1 fruit fly cellular context compared by ENCODE assay signal in the genomic region with DNA sequence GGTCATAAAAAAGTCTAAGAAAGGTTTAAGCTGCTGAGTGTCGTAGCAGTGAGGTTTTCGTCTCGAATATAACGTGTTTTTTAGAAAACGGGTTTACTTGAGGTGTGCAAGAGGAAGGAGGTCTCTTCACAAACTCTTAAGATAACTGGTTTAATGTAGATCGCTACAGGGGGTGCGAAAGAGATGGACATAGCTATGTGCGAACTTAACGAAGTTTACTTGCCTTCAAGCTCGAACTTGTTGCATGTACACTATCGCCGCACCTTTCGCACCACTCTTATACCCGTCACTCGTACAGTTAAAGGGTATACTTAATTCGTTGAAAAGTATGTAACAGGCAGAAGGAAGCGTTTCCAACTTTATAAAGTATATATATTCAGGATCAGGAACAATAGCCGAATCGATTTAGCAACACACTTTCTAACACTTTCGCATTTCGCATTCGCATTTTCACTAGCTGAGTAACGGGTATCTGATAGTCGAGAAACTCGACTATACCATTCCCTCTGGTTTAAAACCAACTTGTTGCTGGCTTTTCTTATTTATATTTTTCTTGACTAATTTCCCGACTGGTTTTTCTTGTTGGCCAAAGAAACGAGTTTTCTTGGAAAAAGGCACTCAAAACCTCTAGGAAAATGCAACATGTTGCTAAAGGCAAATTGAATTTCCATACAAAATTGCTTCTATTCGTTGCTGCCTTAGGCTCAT.
TF ChIP-seq lines count a peak whose summit lies in the region.

No protein-coding gene starts in this region.

TF ChIP-seq in whole organism, embryonic, 481 proteins besides CTCF, POLR2A, EP300 and RAD21 (continued from another document and continues in another):
- TF ChIP-seq Doc3 (GFP tag; IDR thresholded peaks at IDR 0.05; lab: Robert Waterston, UW; ENCODE audit: partially characterized antibody) (0 out of 3 replicates have a peak, but pooled peaks have one; percentile 21), CG7556 (GFP tag; optimal IDR thresholded peaks at IDR 0.05; lab: Kevin White, UChicago) (peak; percentile 76), az2 (GFP tag; optimal IDR thresholded peaks at IDR 0.05; lab: Kevin White, UChicago) (peak; percentile 84), CG10321 (GFP tag; IDR thresholded peaks at IDR 0.05; lab: Robert Waterston, UW) (peak; percentile 62), CG8924 (tag; optimal IDR thresholded peaks at IDR 0.05; lab: Kevin White, UChicago) (peak; percentile 90), zen (tag; optimal IDR thresholded peaks at IDR 0.05; lab: Kevin White, UChicago) (peak; percentile 80), CG17328 (GFP tag; IDR thresholded peaks at IDR 0.05; lab: Robert Waterston, UW) (peak; percentile 92), ewg (GFP tag; optimal IDR thresholded peaks at IDR 0.05; lab: Kevin White, UChicago) (peak; percentile 80), CG11504 (tag; optimal IDR thresholded peaks at IDR 0.05; lab: Kevin White, UChicago) (peak; percentile 93), fu2 (GFP tag; optimal IDR thresholded peaks at IDR 0.05; lab: Kevin White, UChicago) (peak; percentile 40), CG5180 (GFP tag; optimal IDR thresholded peaks at IDR 0.05; lab: Kevin White, UChicago) (peak; percentile 98), Spps (tag; optimal IDR thresholded peaks at IDR 0.05; lab: Kevin White, UChicago) (peak; percentile 76), CG9437 (GFP tag; optimal IDR thresholded peaks at IDR 0.05; lab: Kevin White, UChicago) (peak; percentile 67), CG9817 (tag; optimal IDR thresholded peaks at IDR 0.05; lab: Kevin White, UChicago) (peak; percentile 64), E2f1 (GFP tag; IDR thresholded peaks at IDR 0.05; lab: Robert Waterston, UW) (peak; percentile 88), bbx (GFP tag; IDR thresholded peaks at IDR 0.05; lab: Robert Waterston, UW; ENCODE audit: partially characterized antibody) (peak; percentile 78), chinmo (GFP tag; IDR thresholded peaks at IDR 0.05; lab: Robert Waterston, UW; ENCODE audit: partially characterized antibody) (0 out of 4 replicates have a peak, but pooled peaks have one; percentile 62), CG10565 (GFP tag; optimal IDR thresholded peaks at IDR 0.05; lab: Kevin White, UChicago) (peak; percentile 44), Vsx1 (GFP tag; optimal IDR thresholded peaks at IDR 0.05; lab: Kevin White, UChicago) (peak; percentile 66), cwo (GFP tag; optimal IDR thresholded peaks at IDR 0.05; lab: Kevin White, UChicago) (peak; percentile 53), esg (GFP tag; conservative IDR thresholded peaks at IDR 0.05; lab: Robert Waterston, UW) (peak; percentile 84), row (GFP tag; IDR thresholded peaks at IDR 0.05; lab: Robert Waterston, UW) (peak; percentile 91), zfh1 (GFP tag; IDR thresholded peaks at IDR 0.05; lab: Robert Waterston, UW) (peak; percentile 93), Taf1 (GFP tag; IDR thresholded peaks at IDR 0.05; lab: Robert Waterston, UW) (peak; percentile 21; the same call in 1 of the 2 replicates), caup (GFP tag; optimal IDR thresholded peaks at IDR 0.05; lab: Kevin White, UChicago; ENCODE audit: severe bottlenecking) (peak; percentile 50), CG4282 (GFP tag; optimal IDR thresholded peaks at IDR 0.05; lab: Kevin White, UChicago) (peak; percentile 23), ems (GFP tag; optimal IDR thresholded peaks at IDR 0.05; lab: Kevin White, UChicago) (peak; percentile 60), Oli (tag; optimal IDR thresholded peaks at IDR 0.05; lab: Kevin White, UChicago) (peak; percentile 89), seq (GFP tag; IDR thresholded peaks at IDR 0.05; lab: Robert Waterston, UW) (peak; percentile 86), lab (GFP tag; optimal IDR thresholded peaks at IDR 0.05; lab: Kevin White, UChicago) (peak; percentile 75), unpg (GFP tag; optimal IDR thresholded peaks at IDR 0.05; lab: Kevin White, UChicago) (peak; percentile 87), D19A (tag; optimal IDR thresholded peaks at IDR 0.05; lab: Kevin White, UChicago) (peak; percentile 94), CG9609 (GFP tag; optimal IDR thresholded peaks at IDR 0.05; lab: Kevin White, UChicago) (peak; percentile 84), Fer3 (tag; optimal IDR thresholded peaks at IDR 0.05; lab: Kevin White, UChicago) (peak; percentile 76), repo (GFP tag; optimal IDR thresholded peaks at IDR 0.05; lab: Kevin White, UChicago) (peak; percentile 80), tll (GFP tag; optimal IDR thresholded peaks at IDR 0.05; lab: Kevin White, UChicago) (no peak), Hmr (GFP tag; optimal IDR thresholded peaks at IDR 0.05; lab: Kevin White, UChicago) (peak; percentile 67), da (GFP tag; optimal IDR thresholded peaks at IDR 0.05; lab: Kevin White, UChicago) (no peak), Blimp-1 (GFP tag; optimal IDR thresholded peaks at IDR 0.05; lab: Kevin White, UChicago) (peak; percentile 80), CG15601 (tag; optimal IDR thresholded peaks at IDR 0.05; lab: Kevin White, UChicago) (peak; percentile 86), dmrt11E (tag; optimal IDR thresholded peaks at IDR 0.05; lab: Kevin White, UChicago) (peak; percentile 92), pb (GFP tag; optimal IDR thresholded peaks at IDR 0.05; lab: Kevin White, UChicago) (peak; percentile 11), mld (GFP tag; IDR thresholded peaks at IDR 0.05; lab: Robert Waterston, UW; ENCODE audit: partially characterized antibody) (peak; percentile 95), jumu (GFP tag; optimal IDR thresholded peaks at IDR 0.05; lab: Kevin White, UChicago) (peak; percentile 77), tup (GFP tag; optimal IDR thresholded peaks at IDR 0.05; lab: Kevin White, UChicago) (peak; percentile 69), CG15514 (GFP tag; optimal IDR thresholded peaks at IDR 0.05; lab: Kevin White, UChicago) (peak; percentile 40), CG6689 (GFP tag; IDR thresholded peaks at IDR 0.05; lab: Robert Waterston, UW) (peak; percentile 89), CG15269 (tag; optimal IDR thresholded peaks at IDR 0.05; lab: Kevin White, UChicago) (peak; percentile 83), CG11723 (GFP tag; optimal IDR thresholded peaks at IDR 0.05; lab: Kevin White, UChicago) (peak; percentile 69), crc (GFP tag; optimal IDR thresholded peaks at IDR 0.05; lab: Kevin White, UChicago) (peak; percentile 72), wor (GFP tag; IDR thresholded peaks at IDR 0.05; lab: Robert Waterston, UW) (peak; percentile 73), fd96Cb (tag; optimal IDR thresholded peaks at IDR 0.05; lab: Kevin White, UChicago) (peak; percentile 86), Meics (GFP tag; optimal IDR thresholded peaks at IDR 0.05; lab: Kevin White, UChicago) (peak; percentile 71), CG16863 (GFP tag; optimal IDR thresholded peaks at IDR 0.05; lab: Kevin White, UChicago) (peak; percentile 81), klu (GFP tag; IDR thresholded peaks at IDR 0.05; lab: Robert Waterston, UW) (peak; percentile 31; the same call in 1 of the 2 replicates), BEAF-32 (GFP tag; optimal IDR thresholded peaks at IDR 0.05; lab: Kevin White, UChicago) (no peak), Nf-YC (tag; optimal IDR thresholded peaks at IDR 0.05; lab: Kevin White, UChicago) (peak; percentile 8), ase (GFP tag; IDR thresholded peaks at IDR 0.05; lab: Robert Waterston, UW) (peak; percentile 85), Adf1 (GFP tag; IDR thresholded peaks at IDR 0.05; lab: Robert Waterston, UW) (no peak), en (GFP tag; optimal IDR thresholded peaks at IDR 0.05; lab: Kevin White, UChicago) (peak; percentile 70), Sox102F (GFP tag; optimal IDR thresholded peaks at IDR 0.05; lab: Kevin White, UChicago) (peak; percentile 88), CG16815 (GFP tag; optimal IDR thresholded peaks at IDR 0.05; lab: Kevin White, UChicago) (peak; percentile 74), slp2 (GFP tag; optimal IDR thresholded peaks at IDR 0.05; lab: Kevin White, UChicago) (peak; percentile 83), CG32772 (GFP tag; IDR thresholded peaks at IDR 0.05; lab: Robert Waterston, UW) (peak; percentile 89), CG17912 (GFP tag; optimal IDR thresholded peaks at IDR 0.05; lab: Kevin White, UChicago) (peak; percentile 14), HmgZ (tag; optimal IDR thresholded peaks at IDR 0.05; lab: Kevin White, UChicago) (peak; percentile 58), CG10959 (GFP tag; IDR thresholded peaks at IDR 0.05; lab: Robert Waterston, UW) (peak; percentile 85), Elba2 (GFP tag; optimal IDR thresholded peaks at IDR 0.05; lab: Kevin White, UChicago) (peak; percentile 54), chn (GFP tag; optimal IDR thresholded peaks at IDR 0.05; lab: Kevin White, UChicago) (peak; percentile 86), CG3847 (GFP tag; IDR thresholded peaks at IDR 0.05; lab: Robert Waterston, UW) (peak; percentile 80), ranshi (GFP tag; IDR thresholded peaks at IDR 0.05; lab: Robert Waterston, UW) (peak; percentile 88), mirr (GFP tag; optimal IDR thresholded peaks at IDR 0.05; lab: Kevin White, UChicago) (no peak), nerfin-1 (tag; optimal IDR thresholded peaks at IDR 0.05; lab: Kevin White, UChicago) (peak; percentile 84), CG3995 (GFP tag; optimal IDR thresholded peaks at IDR 0.05; lab: Kevin White, UChicago) (no peak), Lpt (GFP tag; optimal IDR thresholded peaks at IDR 0.05; lab: Kevin White, UChicago) (no peak), zf30C (GFP tag; optimal IDR thresholded peaks at IDR 0.05; lab: Kevin White, UChicago) (no peak), CG8359 (GFP tag; optimal IDR thresholded peaks at IDR 0.05; lab: Kevin White, UChicago; ENCODE audit: borderline replicate concordance) (peak; percentile 58), MBD-R2 (GFP tag; IDR thresholded peaks at IDR 0.05; lab: Robert Waterston, UW) (peak; percentile 36; the same call in 1 of the 2 replicates), CG11456 (GFP tag; IDR thresholded peaks at IDR 0.05; lab: Robert Waterston, UW) (peak; percentile 88), Mes4 (GFP tag; optimal IDR thresholded peaks at IDR 0.05; lab: Kevin White, UChicago) (peak; percentile 80), odd (GFP tag; optimal IDR thresholded peaks at IDR 0.05; lab: Kevin White, UChicago) (peak; percentile 45), CG9876 (GFP tag; optimal IDR thresholded peaks at IDR 0.05; lab: Kevin White, UChicago) (peak; percentile 64), HLH54F (GFP tag; optimal IDR thresholded peaks at IDR 0.05; lab: Kevin White, UChicago) (peak; percentile 68), unc-4 (GFP tag; IDR thresholded peaks at IDR 0.05; lab: Robert Waterston, UW; ENCODE audit: partially characterized antibody) (no peak), nerfin-2 (GFP tag; IDR thresholded peaks at IDR 0.05; lab: Robert Waterston, UW; ENCODE audit: partially characterized antibody) (peak; percentile 96), CG2875 (GFP tag; optimal IDR thresholded peaks at IDR 0.05; lab: Kevin White, UChicago) (peak; percentile 74), emc (GFP tag; optimal IDR thresholded peaks at IDR 0.05; lab: Kevin White, UChicago) (peak; percentile 15), Bteb2 (GFP tag; optimal IDR thresholded peaks at IDR 0.05; lab: Kevin White, UChicago) (peak; percentile 9), yki (optimal IDR thresholded peaks at IDR 0.05; lab: Kevin White, UChicago) (no peak), CG11093 (GFP tag; IDR thresholded peaks at IDR 0.05; lab: Robert Waterston, UW) (peak; percentile 84), h (optimal IDR thresholded peaks at IDR 0.05; lab: Kevin White, UChicago) (no peak), GATAe (GFP tag; conservative IDR thresholded peaks at IDR 0.05; lab: Robert Waterston, UW) (0 out of 2 replicates have a peak, but pooled peaks have one; percentile 17), CG9215 (GFP tag; IDR thresholded peaks at IDR 0.05; lab: Robert Waterston, UW) (no peak; the same call in 1 of the 2 replicates), scrt (GFP tag; optimal IDR thresholded peaks at IDR 0.05; lab: Kevin White, UChicago) (peak; percentile 63), peb (GFP tag; IDR thresholded peaks at IDR 0.05; lab: Robert Waterston, UW) (peak; percentile 84), CG2116 (GFP tag; optimal IDR thresholded peaks at IDR 0.05; lab: Kevin White, UChicago) (peak; percentile 20), CG3281 (GFP tag; optimal IDR thresholded peaks at IDR 0.05; lab: Kevin White, UChicago) (peak; percentile 45), sens-2 (GFP tag; IDR thresholded peaks at IDR 0.05; lab: Robert Waterston, UW) (peak; percentile 87), CHES-1-like (GFP tag; optimal IDR thresholded peaks at IDR 0.05; lab: Kevin White, UChicago) (peak; percentile 65), CG2129 (GFP tag; IDR thresholded peaks at IDR 0.05; lab: Robert Waterston, UW; ENCODE audit: partially characterized antibody) (no peak), CG6765 (GFP tag; optimal IDR thresholded peaks at IDR 0.05; lab: Kevin White, UChicago) (no peak), gem (tag; optimal IDR thresholded peaks at IDR 0.05; lab: Kevin White, UChicago) (peak; percentile 92), CG1603 (tag; optimal IDR thresholded peaks at IDR 0.05; lab: Kevin White, UChicago) (peak; percentile 94), CG10209 (GFP tag; optimal IDR thresholded peaks at IDR 0.05; lab: Kevin White, UChicago) (peak; percentile 81), CG14667 (GFP tag; IDR thresholded peaks at IDR 0.05; lab: Robert Waterston, UW) (no peak; the same call in 1 of the 2 replicates), Poxn (GFP tag; IDR thresholded peaks at IDR 0.05; lab: Robert Waterston, UW) (0 out of 2 replicates have a peak, but pooled peaks have one; percentile 13), CG31224 (GFP tag; IDR thresholded peaks at IDR 0.05; lab: Robert Waterston, UW) (peak; percentile 55), Atf-2 (GFP tag; optimal IDR thresholded peaks at IDR 0.05; lab: Kevin White, UChicago) (peak; percentile 71), kah (GFP tag; optimal IDR thresholded peaks at IDR 0.05; lab: Kevin White, UChicago) (peak; percentile 54), Hr39 (optimal IDR thresholded peaks at IDR 0.05; lab: Kevin White, UChicago) (no peak), CG7745 (tag; optimal IDR thresholded peaks at IDR 0.05; lab: Kevin White, UChicago) (peak; percentile 31), CG4360 (GFP tag; IDR thresholded peaks at IDR 0.05; lab: Robert Waterston, UW) (peak; percentile 48; the same call in 1 of the 2 replicates), CG8281 (tag; optimal IDR thresholded peaks at IDR 0.05; lab: Kevin White, UChicago) (peak; percentile 63), tio (GFP tag; optimal IDR thresholded peaks at IDR 0.05; lab: Kevin White, UChicago) (peak; percentile 77), Tbp (GFP tag; optimal IDR thresholded peaks at IDR 0.05; lab: Kevin White, UChicago) (no peak), CG42726 (GFP tag; IDR thresholded peaks at IDR 0.05; lab: Robert Waterston, UW; ENCODE audit: partially characterized antibody) (no peak), NK7.1 (GFP tag; optimal IDR thresholded peaks at IDR 0.05; lab: Kevin White, UChicago) (peak; percentile 55), inv (GFP tag; IDR thresholded peaks at IDR 0.05; lab: Robert Waterston, UW; ENCODE audit: partially characterized antibody) (peak; percentile 71; the same call in 1 of the 2 replicates)
